Fruit fly (Drosophila melanogaster): Measurements from ENCODE around the gene Nepl8.

Nepl8 gene

dm6 chr2L:16492617-16493203, 4.8 kb downstream of the Nepl8 start (continued):
- peak; percentile 91 for TF ChIP-seq CG15336 (GFP tag; IDR thresholded peaks at IDR 0.05)
- TF ChIP-seq CG6808 (GFP tag; optimal IDR thresholded peaks at IDR 0.05): peak; percentile 91
- TF ChIP-seq CG6792 (GFP tag; optimal IDR thresholded peaks at IDR 0.05): peak; percentile 85
- TF ChIP-seq achi (GFP tag; optimal IDR thresholded peaks at IDR 0.05): peak; percentile 89
- peak; percentile 88 for TF ChIP-seq CG16779 (tag; optimal IDR thresholded peaks at IDR 0.05)
- TF ChIP-seq CG31627 (GFP tag; optimal IDR thresholded peaks at IDR 0.05): peak; percentile 86
- peak; percentile 33 for TF ChIP-seq Eip93F (GFP tag; optimal IDR thresholded peaks at IDR 0.05)
- peak; percentile 89 for TF ChIP-seq CG10669 (GFP tag; optimal IDR thresholded peaks at IDR 0.05)
- TF ChIP-seq spab (GFP tag; optimal IDR thresholded peaks at IDR 0.05): peak; percentile 87
- peak; percentile 92 for TF ChIP-seq Ets96B (tag; optimal IDR thresholded peaks at IDR 0.05)
- TF ChIP-seq CG1621 (tag; optimal IDR thresholded peaks at IDR 0.05): peak; percentile 94
- TF ChIP-seq CG10631 (GFP tag; optimal IDR thresholded peaks at IDR 0.05): peak; percentile 93
- TF ChIP-seq Met (GFP tag; optimal IDR thresholded peaks at IDR 0.05): peak; percentile 92
- peak; percentile 88 to 90 for TF ChIP-seq ss (GFP tag; optimal IDR thresholded peaks at IDR 0.05)
- peak; percentile 91 for TF ChIP-seq CG32006 (GFP tag; optimal IDR thresholded peaks at IDR 0.05)
- peak; percentile 91 for TF ChIP-seq dsx (GFP tag; optimal IDR thresholded peaks at IDR 0.05; ENCODE audit: poor library complexity, severe bottlenecking)
- peak; percentile 81 for TF ChIP-seq Ets21C (GFP tag; optimal IDR thresholded peaks at IDR 0.05)
- no peak for TF ChIP-seq fkh (GFP tag; optimal IDR thresholded peaks at IDR 0.05)
- peak; percentile 89 for TF ChIP-seq Hr4 (GFP tag; optimal IDR thresholded peaks at IDR 0.05)
- TF ChIP-seq eg (GFP tag; IDR thresholded peaks at IDR 0.05): peak; percentile 87
- TF ChIP-seq lz (GFP tag; optimal IDR thresholded peaks at IDR 0.05): peak; percentile 90
- peak; percentile 60 for TF ChIP-seq CG11902 (GFP tag; optimal IDR thresholded peaks at IDR 0.05)
- TF ChIP-seq OdsH (GFP tag; optimal IDR thresholded peaks at IDR 0.05): peak; percentile 89
- TF ChIP-seq topi (GFP tag; optimal IDR thresholded peaks at IDR 0.05): peak; percentile 86
- TF ChIP-seq CG9139 (GFP tag; optimal IDR thresholded peaks at IDR 0.05): peak; percentile 83
- peak; percentile 71 for TF ChIP-seq CG11294 (GFP tag; IDR thresholded peaks at IDR 0.05)
- TF ChIP-seq CG3919 (GFP tag; optimal IDR thresholded peaks at IDR 0.05): peak; percentile 84
- TF ChIP-seq fd59A (GFP tag; optimal IDR thresholded peaks at IDR 0.05): peak; percentile 90

- TF ChIP-seq CG6792 (GFP tag; optimal IDR thresholded peaks at IDR 0.05) (no peak), svp (GFP tag) (peak; percentile 9)
These were observed 6.2 kb downstream of the Nepl8 start for dm6 chr2L:16493999-16494741.

DNA sequence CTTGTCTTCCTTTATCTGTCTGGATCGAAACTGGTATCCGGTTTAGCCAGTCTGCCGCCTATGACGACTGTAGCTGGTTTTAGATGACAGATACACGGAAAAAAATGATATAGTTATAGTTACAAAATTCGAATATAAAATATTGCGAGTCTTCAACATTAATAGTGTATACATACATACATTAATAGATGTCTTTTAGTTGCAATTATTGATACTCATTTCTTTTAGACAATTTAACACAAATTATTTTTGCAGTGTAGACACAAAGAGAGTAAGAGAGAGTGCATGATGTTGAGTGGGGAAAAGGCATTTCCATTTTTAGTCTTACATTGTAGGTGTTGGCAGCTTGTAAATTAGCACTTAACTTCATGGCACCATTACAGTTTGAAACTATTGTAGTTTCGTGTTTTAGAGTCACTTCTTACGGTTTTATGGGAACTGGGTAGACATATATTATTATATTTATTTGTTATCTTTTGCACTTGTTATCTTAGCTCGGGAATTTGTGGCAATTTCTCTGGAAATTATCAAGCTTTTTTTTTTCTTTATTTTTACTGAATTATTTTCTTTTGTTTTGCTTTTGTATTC, 7.3 kb downstream of the Nepl8 start:
- peak; percentile 52 for TF ChIP-seq Hr38 (GFP tag; optimal IDR thresholded peaks at IDR 0.05)
- TF ChIP-seq Smox (GFP tag; optimal IDR thresholded peaks at IDR 0.05): peak; percentile 78
- TF ChIP-seq CG6163 (GFP tag; IDR thresholded peaks at IDR 0.05): peak; percentile 81
- TF ChIP-seq CG32006 (GFP tag; optimal IDR thresholded peaks at IDR 0.05): peak; percentile 96
- peak; percentile 83 to 93 for TF ChIP-seq salr (GFP tag; optimal IDR thresholded peaks at IDR 0.05)
- peak; percentile 90 for TF ChIP-seq esn (GFP tag; optimal IDR thresholded peaks at IDR 0.05)
- peak; percentile 96 for TF ChIP-seq Hr4 (GFP tag; optimal IDR thresholded peaks at IDR 0.05)
- TF ChIP-seq Gug (GFP tag; IDR thresholded peaks at IDR 0.05): no peak
- TF ChIP-seq CG6792 (GFP tag; optimal IDR thresholded peaks at IDR 0.05): peak; percentile 92
- TF ChIP-seq fd59A (GFP tag; optimal IDR thresholded peaks at IDR 0.05): peak; percentile 88
- TF ChIP-seq CG10669 (GFP tag; optimal IDR thresholded peaks at IDR 0.05): no peak
- TF ChIP-seq Sox14 (GFP tag; optimal IDR thresholded peaks at IDR 0.05): peak; percentile 93
- TF ChIP-seq CG6854 (GFP tag; optimal IDR thresholded peaks at IDR 0.05): no peak
- no peak for TF ChIP-seq CG3032 (tag; optimal IDR thresholded peaks at IDR 0.05)
- TF ChIP-seq Sox15 (GFP tag; optimal IDR thresholded peaks at IDR 0.05): peak; percentile 82
- TF ChIP-seq CG15336 (GFP tag; IDR thresholded peaks at IDR 0.05): peak; percentile 98
- no peak for TF ChIP-seq ss (GFP tag; optimal IDR thresholded peaks at IDR 0.05)
- TF ChIP-seq CG9139 (GFP tag; optimal IDR thresholded peaks at IDR 0.05): no peak
- peak; percentile 94 for TF ChIP-seq achi (GFP tag; optimal IDR thresholded peaks at IDR 0.05)
- peak; percentile 94 for TF ChIP-seq Lpt (GFP tag; optimal IDR thresholded peaks at IDR 0.05)
- no peak for TF ChIP-seq Blimp-1 (GFP tag; optimal IDR thresholded peaks at IDR 0.05)
- no peak for TF ChIP-seq CG8319 (GFP tag; optimal IDR thresholded peaks at IDR 0.05)
- peak; percentile 62 for TF ChIP-seq eg (GFP tag; IDR thresholded peaks at IDR 0.05)
- TF ChIP-seq acj6 (GFP tag; optimal IDR thresholded peaks at IDR 0.05): peak; percentile 92
- TF ChIP-seq Ets96B (tag; optimal IDR thresholded peaks at IDR 0.05): no peak
- peak; percentile 72 for TF ChIP-seq Ets21C (GFP tag; optimal IDR thresholded peaks at IDR 0.05)
- TF ChIP-seq topi (GFP tag; optimal IDR thresholded peaks at IDR 0.05): no peak
- TF ChIP-seq Eip75B (GFP tag; optimal IDR thresholded peaks at IDR 0.05): peak; percentile 59

Data from whole organism, prepupa.